Fruit fly (Drosophila melanogaster) Kc167 (cell line): Measurements from ENCODE around the gene ebi.

Experiments
- Sin3A ChIP-seq: fragments of >200 bp; optimal IDR thresholded peaks from 2 replicates; lab custom pipeline; 2018; ENCODE audit warnings: missing external identifiers
- h ChIP-seq: fragments of >200 bp; optimal IDR thresholded peaks from 3 replicates; lab custom pipeline; 2018; ENCODE audit warnings: missing external identifiers
- psq ChIP-seq: fragments of >200 bp; optimal IDR thresholded peaks from 2 replicates; lab custom pipeline; 2017; ENCODE audit warnings: missing external identifiers
- ttk ChIP-seq: sonication (Bioruptor generic); optimal IDR thresholded peaks from 2 replicates; lab custom pipeline; 2017; ENCODE audit warnings: missing external identifiers

DNA sequence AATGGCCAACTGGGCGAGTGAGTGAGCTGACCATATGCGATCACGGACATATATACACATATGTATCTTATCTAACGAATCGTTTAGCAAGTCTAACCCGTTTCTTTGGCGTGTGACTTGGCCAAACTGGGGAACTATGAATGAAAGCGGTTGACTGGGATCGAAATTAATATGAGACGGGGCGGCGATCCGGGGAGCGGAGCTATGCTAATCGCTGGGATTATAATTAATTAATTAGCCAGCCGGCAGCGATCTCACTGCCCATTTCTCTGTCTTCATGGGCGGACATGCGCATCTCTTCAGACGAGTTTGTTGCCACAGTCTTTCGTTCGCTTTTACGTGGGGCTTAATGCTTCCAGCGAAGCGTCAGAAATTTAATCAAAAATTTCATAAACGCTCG, 22.3 kb upstream of the ebi start:
- TF ChIP-seq ttk (lab: Kevin White, UChicago) (no peak), h (no peak), Sin3A (lab: Kevin White, UChicago) (no peak), psq (no peak)
